Worm (Caenorhabditis elegans): ENCODE data around the gene lin-14.

- TF ChIP-seq hlh-15 (tag; optimal IDR thresholded peaks at IDR 0.05) (no peak), unc-86 (tag; optimal IDR thresholded peaks at IDR 0.05) (no peak), dmd-4 (tag; optimal IDR thresholded peaks at IDR 0.05; ENCODE audit: borderline replicate concordance) (no peak), nfya-1 (tag; optimal IDR thresholded peaks at IDR 0.05) (peak; percentile 29), pha-4 (tag; optimal IDR thresholded peaks at IDR 0.05) (no peak), pros-1 (tag; optimal IDR thresholded peaks at IDR 0.05) (peak; percentile 32), sox-4 (tag; optimal IDR thresholded peaks at IDR 0.05) (no peak), C08G9.2 (tag; optimal IDR thresholded peaks at IDR 0.05) (no peak), elt-2 (tag; optimal IDR thresholded peaks at IDR 0.05) (no peak)
Measured at ce11 chrX:11465215-11465614, at the start of gene lin-14.
